Worm (Caenorhabditis elegans): ENCODE results near the gene gbf-1.
A peak's percentile ranks its signal among the peaks of the same experiment; 100 is the strongest.

gbf-1 gene

ce11 chrIII:11719400-11719875 lies 54.0 kb downstream of the gbf-1 start, which contains the start of the genes elb-1 and Y41C4A.11 (continued):
- TF ChIP-seq skn-1 (tag; optimal IDR thresholded peaks at IDR 0.05) (no peak), nhr-237 (tag; optimal IDR thresholded peaks at IDR 0.05) (no peak), nhr-11 (tag; optimal IDR thresholded peaks at IDR 0.05) (no peak), nhr-10 (tag; optimal IDR thresholded peaks at IDR 0.05) (no peak), nhr-25 (tag; optimal IDR thresholded peaks at IDR 0.05) (peak; percentile 45), mab-5 (tag; optimal IDR thresholded peaks at IDR 0.05) (peak; percentile 49), ceh-16 (tag; optimal IDR thresholded peaks at IDR 0.05) (no peak), lin-13 (GFP tag; optimal IDR thresholded peaks at IDR 0.05) (peak; percentile 45), ztf-1 (GFP tag; conservative IDR thresholded peaks at IDR 0.05) (no peak), fos-1 (tag; optimal IDR thresholded peaks at IDR 0.05) (peak; percentile 26)

- TF ChIP-seq nhr-10 (tag; optimal IDR thresholded peaks at IDR 0.05) (no peak), peb-1 (tag; optimal IDR thresholded peaks at IDR 0.05) (no peak), mab-5 (tag; optimal IDR thresholded peaks at IDR 0.05) (no peak), ama-1 (optimal IDR thresholded peaks at IDR 0.05) (no peak), F13H6.1 (tag; optimal IDR thresholded peaks at IDR 0.05) (no peak), gmeb-1 (tag; optimal IDR thresholded peaks at IDR 0.05) (no peak), elt-3 (tag; optimal IDR thresholded peaks at IDR 0.05) (no peak), ceh-82 (tag; optimal IDR thresholded peaks at IDR 0.05) (no peak), nhr-25 (tag; optimal IDR thresholded peaks at IDR 0.05) (no peak)
Measured at ce11 chrIII:11718548-11718947, 54.9 kb downstream of the gbf-1 start, which contains the start of gene Y41C4A.9. Y41C4A.9 (minus strand) TSS chrIII:11718645.

- TF ChIP-seq zag-1 (tag; optimal IDR thresholded peaks at IDR 0.05) = no peak
- TF ChIP-seq nhr-21 (tag; optimal IDR thresholded peaks at IDR 0.05) = no peak
- TF ChIP-seq gmeb-1 (tag; optimal IDR thresholded peaks at IDR 0.05) = no peak
- TF ChIP-seq ztf-11 (tag; optimal IDR thresholded peaks at IDR 0.05) = no peak
- TF ChIP-seq R02D3.7 (tag; optimal IDR thresholded peaks at IDR 0.05) = no peak
- TF ChIP-seq lin-13 (GFP tag; optimal IDR thresholded peaks at IDR 0.05) = no peak
Measured at ce11 chrIII:11708722-11709121, 64.8 kb downstream of the gbf-1 start, which contains the start of gene Y41C4A.8. Y41C4A.8 (minus strand) TSS chrIII:11708822.

- no peak for TF ChIP-seq elt-1 (tag; optimal IDR thresholded peaks at IDR 0.05)
- TF ChIP-seq egl-27 (tag; optimal IDR thresholded peaks at IDR 0.05) = peak; percentile 49
Measured at ce11 chrIII:11706665-11707064, 66.8 kb downstream of the gbf-1 start, which contains the start of gene col-96. col-96 (minus strand) TSS chrIII:11706765.

ce11 chrIII:11705930-11706329 lies 67.6 kb downstream of the gbf-1 start:
- TF ChIP-seq sma-9 (GFP tag; optimal IDR thresholded peaks at IDR 0.05) (no peak), sma-9 (tag; optimal IDR thresholded peaks at IDR 0.05) (no peak), ZK546.5 (tag; optimal IDR thresholded peaks at IDR 0.05) (no peak), egl-27 (tag; optimal IDR thresholded peaks at IDR 0.05) (no peak), aly-2 (tag; optimal IDR thresholded peaks at IDR 0.05) (no peak), ztf-4 (tag; optimal IDR thresholded peaks at IDR 0.05) (no peak), elt-3 (tag; optimal IDR thresholded peaks at IDR 0.05) (no peak), F13H6.1 (tag; optimal IDR thresholded peaks at IDR 0.05) (no peak), Y55F3AM.14 (GFP tag; optimal IDR thresholded peaks at IDR 0.05) (no peak), nhr-237 (tag; optimal IDR thresholded peaks at IDR 0.05) (no peak), nhr-10 (tag; optimal IDR thresholded peaks at IDR 0.05) (no peak), sem-4 (tag; optimal IDR thresholded peaks at IDR 0.05) (no peak), alr-1 (tag; optimal IDR thresholded peaks at IDR 0.05) (no peak), mbf-1 (tag; optimal IDR thresholded peaks at IDR 0.05) (no peak), lin-11 (tag; optimal IDR thresholded peaks at IDR 0.05) (no peak), nhr-129 (tag; optimal IDR thresholded peaks at IDR 0.05) (no peak)

- TF ChIP-seq ceh-82 (tag; optimal IDR thresholded peaks at IDR 0.05) = no peak
- TF ChIP-seq nhr-10 (tag; optimal IDR thresholded peaks at IDR 0.05) = no peak
- no peak for TF ChIP-seq F13H6.1 (tag; optimal IDR thresholded peaks at IDR 0.05)
- TF ChIP-seq nhr-129 (tag; optimal IDR thresholded peaks at IDR 0.05) = no peak
- no peak for TF ChIP-seq Y55F3AM.14 (GFP tag; optimal IDR thresholded peaks at IDR 0.05)
- TF ChIP-seq R02D3.7 (tag; optimal IDR thresholded peaks at IDR 0.05) = no peak
- no peak for TF ChIP-seq mbf-1 (tag; optimal IDR thresholded peaks at IDR 0.05)
- TF ChIP-seq unc-62 (GFP tag; optimal IDR thresholded peaks at IDR 0.05) = no peak
- no peak for TF ChIP-seq nhr-21 (tag; optimal IDR thresholded peaks at IDR 0.05)
- no peak for TF ChIP-seq egl-27 (tag; optimal IDR thresholded peaks at IDR 0.05)
Measured at ce11 chrIII:11704377-11704978, 69.0 kb downstream of the gbf-1 start.
